Fruit fly (Drosophila melanogaster) whole organism, embryonic: ENCODE results near the gene park.

Experiments used
- Ada2b ChIP-seq: fragments of 200-800 bp; sonication (Bioruptor generic); IDR thresholded peaks from 2 replicates; pipeline ENCODE4 v1.3.6; 2022; ENCODE audit warnings: missing biosample characterization, missing genetic modification characterization
- Adf1 ChIP-seq: fragments of 200-800 bp; sonication (Bioruptor generic); IDR thresholded peaks from 2 replicates; pipeline ENCODE4 v1.3.6; 2022; ENCODE audit warnings: missing biosample characterization, missing genetic modification characterization
- CG10274 ChIP-seq: fragments of 200-800 bp; sonication (Bioruptor generic); optimal IDR thresholded peaks from 3 replicates; lab custom pipeline; 2017; ENCODE audit warnings: missing biosample characterization, mild to moderate bottlenecking, missing genetic modification characterization
- CG10462 ChIP-seq: fragments of 200-800 bp; sonication (Bioruptor generic); optimal IDR thresholded peaks from 2 replicates; lab custom pipeline; 2016; ENCODE audit warnings: missing biosample characterization, missing genetic modification characterization
- CG11504 ChIP-seq: fragments of 200-800 bp; sonication (Bioruptor generic); optimal IDR thresholded peaks from 3 replicates; lab custom pipeline; 2019; ENCODE audit warnings: missing biosample characterization, mild to moderate bottlenecking, missing genetic modification characterization, moderate library complexity
- CG12104 ChIP-seq: fragments of 200-800 bp; sonication (Bioruptor generic); optimal IDR thresholded peaks from 3 replicates; lab custom pipeline; 2016; ENCODE audit warnings: missing biosample characterization, missing genetic modification characterization
- CG12299 ChIP-seq: fragments of 200-800 bp; sonication (Bioruptor generic); optimal IDR thresholded peaks from 2 replicates; lab custom pipeline; 2018; ENCODE audit warnings: missing biosample characterization, mild to moderate bottlenecking, missing genetic modification characterization
- CG14710 ChIP-seq: fragments of 200-800 bp; sonication (Bioruptor generic); optimal IDR thresholded peaks from 3 replicates; lab custom pipeline; 2019; ENCODE audit warnings: missing biosample characterization, mild to moderate bottlenecking, missing genetic modification characterization, moderate library complexity
- CG15601 ChIP-seq: fragments of 200-800 bp; sonication (Bioruptor generic); optimal IDR thresholded peaks from 3 replicates; lab custom pipeline; 2019; ENCODE audit warnings: missing biosample characterization, mild to moderate bottlenecking, missing genetic modification characterization, moderate library complexity
- CG16779 ChIP-seq: fragments of 200-800 bp; sonication (Bioruptor generic); IDR thresholded peaks from 2 replicates; pipeline ENCODE4 v1.3.6; 2022; ENCODE audit warnings: missing biosample characterization, missing genetic modification characterization
- CG16815 ChIP-seq: fragments of 200-800 bp; sonication (Bioruptor generic); optimal IDR thresholded peaks from 3 replicates; lab custom pipeline; 2017; ENCODE audit warnings: missing biosample characterization, mild to moderate bottlenecking, missing genetic modification characterization
- CG30020 ChIP-seq: fragments of 200-800 bp; optimal IDR thresholded peaks from 2 replicates; lab custom pipeline; 2019; ENCODE audit warnings: missing biosample characterization, mild to moderate bottlenecking, missing genetic modification characterization, moderate library complexity
- CG31388 ChIP-seq: fragments of 200-800 bp; sonication (Bioruptor generic); optimal IDR thresholded peaks from 2 replicates; lab custom pipeline; 2016; ENCODE audit warnings: missing biosample characterization, missing genetic modification characterization
- CG3847 ChIP-seq: fragments of 200-800 bp; sonication (Bioruptor generic); IDR thresholded peaks from 2 replicates; pipeline ENCODE4 v1.3.6; 2022; ENCODE audit warnings: missing biosample characterization, missing genetic modification characterization
- CG4404 ChIP-seq: fragments of 200-800 bp; sonication (Bioruptor generic); IDR thresholded peaks from 2 replicates; pipeline ENCODE4 v1.3.6; 2022; ENCODE audit warnings: missing biosample characterization, missing genetic modification characterization
- CG6175 ChIP-seq: fragments of 200-800 bp; sonication (Bioruptor generic); IDR thresholded peaks from 3 replicates; pipeline ENCODE4 v1.3.6; 2022; ENCODE audit warnings: missing biosample characterization, missing genetic modification characterization
- CG6791 ChIP-seq: fragments of 200-800 bp; sonication (Bioruptor generic); IDR thresholded peaks from 3 replicates; pipeline ENCODE4 v1.3.6; 2022; ENCODE audit warnings: missing biosample characterization, missing genetic modification characterization; ENCODE audit not compliant: partially characterized antibody
- CG7271 ChIP-seq: fragments of 200-800 bp; sonication (Bioruptor generic); optimal IDR thresholded peaks from 2 replicates; lab custom pipeline; 2018; ENCODE audit warnings: missing biosample characterization, mild to moderate bottlenecking, missing genetic modification characterization, moderate library complexity
- CG8290 ChIP-seq, 3 experiments: fragments of 200-800 bp; sonication (Bioruptor generic); optimal IDR thresholded peaks; 2 replicates each; lab custom pipeline; 2016 to 2019; ENCODE audit warnings: missing biosample characterization in 3 of 3, missing genetic modification characterization in 3 of 3, mild to moderate bottlenecking in 2 of 3, moderate library complexity in 1 of 3
- CG8359 ChIP-seq: fragments of 200-800 bp; sonication (Bioruptor generic); optimal IDR thresholded peaks from 2 replicates; lab custom pipeline; 2017; ENCODE audit warnings: missing biosample characterization, mild to moderate bottlenecking, missing genetic modification characterization, borderline replicate concordance
- CG9817 ChIP-seq: fragments of 200-800 bp; sonication (Bioruptor generic); optimal IDR thresholded peaks from 2 replicates; lab custom pipeline; 2018; ENCODE audit warnings: missing biosample characterization, mild to moderate bottlenecking, missing genetic modification characterization, moderate library complexity
- CHES-1-like ChIP-seq: fragments of 200-800 bp; sonication (Bioruptor generic); optimal IDR thresholded peaks from 2 replicates; lab custom pipeline; 2016; ENCODE audit warnings: missing biosample characterization, missing genetic modification characterization
- Dek ChIP-seq: fragments of 200-800 bp; sonication (Bioruptor generic); optimal IDR thresholded peaks from 3 replicates; lab custom pipeline; 2019; ENCODE audit warnings: missing biosample characterization, mild to moderate bottlenecking, missing genetic modification characterization, moderate library complexity
- Doc3 ChIP-seq: fragments of 200-800 bp; sonication (Bioruptor generic); IDR thresholded peaks from 3 replicates; pipeline ENCODE4 v1.3.6; 2022; ENCODE audit warnings: missing biosample characterization, missing genetic modification characterization; ENCODE audit not compliant: partially characterized antibody
- E2f1 ChIP-seq: fragments of 200-800 bp; sonication (Bioruptor generic); IDR thresholded peaks from 2 replicates; pipeline ENCODE4 v1.3.6; 2022; ENCODE audit warnings: missing biosample characterization, missing genetic modification characterization
- Elba2 ChIP-seq: fragments of 200-800 bp; sonication (Bioruptor generic); optimal IDR thresholded peaks from 3 replicates; lab custom pipeline; 2016; ENCODE audit warnings: missing biosample characterization, missing genetic modification characterization
- HHEX ChIP-seq: fragments of 200-800 bp; sonication (Bioruptor generic); optimal IDR thresholded peaks from 3 replicates; lab custom pipeline; 2017; ENCODE audit warnings: missing biosample characterization, mild to moderate bottlenecking, missing genetic modification characterization, missing genetic modification reagents
- HLH4C ChIP-seq: fragments of 200-800 bp; sonication (Bioruptor generic); IDR thresholded peaks from 3 replicates; pipeline ENCODE4 v1.3.6; 2022; ENCODE audit warnings: missing biosample characterization, missing genetic modification characterization; ENCODE audit not compliant: partially characterized antibody
- Hsf ChIP-seq: fragments of 200-800 bp; sonication (Bioruptor generic); optimal IDR thresholded peaks from 3 replicates; lab custom pipeline; 2016; ENCODE audit warnings: missing biosample characterization, missing genetic modification characterization
- Jarid2 ChIP-seq: fragments of 200-800 bp; sonication (Bioruptor generic); optimal IDR thresholded peaks from 3 replicates; lab custom pipeline; 2017; ENCODE audit warnings: mild to moderate bottlenecking, missing biosample characterization, missing genetic modification reagents, missing genetic modification characterization
- Mad ChIP-seq: fragments of 200-800 bp; sonication (Bioruptor generic); optimal IDR thresholded peaks from 2 replicates; lab custom pipeline; 2016; ENCODE audit warnings: missing biosample characterization, missing genetic modification characterization
- Sry-δ ChIP-seq: fragments of 200-800 bp; sonication (Bioruptor generic); optimal IDR thresholded peaks from 2 replicates; lab custom pipeline; 2016; ENCODE audit warnings: missing biosample characterization, missing genetic modification characterization
- TFAM ChIP-seq: fragments of 200-800 bp; sonication (Bioruptor generic); optimal IDR thresholded peaks from 2 replicates; lab custom pipeline; 2017; ENCODE audit warnings: missing biosample characterization, missing genetic modification characterization, inconsistent platforms
- ac ChIP-seq: fragments of 200-800 bp; sonication (Bioruptor generic); optimal IDR thresholded peaks from 3 replicates; lab custom pipeline; 2017; ENCODE audit warnings: missing biosample characterization, mild to moderate bottlenecking, missing genetic modification characterization
- ase ChIP-seq: fragments of 200-800 bp; sonication (Bioruptor generic); IDR thresholded peaks from 3 replicates; pipeline ENCODE4 v1.3.6; 2022; ENCODE audit warnings: missing biosample characterization, missing genetic modification characterization
- fd102C ChIP-seq: fragments of 200-800 bp; sonication (Bioruptor generic); optimal IDR thresholded peaks from 2 replicates; lab custom pipeline; 2018; ENCODE audit warnings: missing biosample characterization, mild to moderate bottlenecking, missing genetic modification characterization, moderate library complexity
- ftz-f1 ChIP-seq: fragments of 200-800 bp; sonication (Bioruptor generic); optimal IDR thresholded peaks from 2 replicates; lab custom pipeline; 2016; ENCODE audit warnings: missing biosample characterization, missing genetic modification characterization
- h ChIP-seq: fragments of >200 bp; optimal IDR thresholded peaks from 2 replicates; lab custom pipeline; 2017
- jigr1 ChIP-seq: fragments of 200-800 bp; sonication (Bioruptor generic); IDR thresholded peaks from 3 replicates; pipeline ENCODE4 v1.3.6; 2022; ENCODE audit warnings: missing biosample characterization, missing genetic modification characterization
- ken ChIP-seq: fragments of 200-800 bp; sonication (Bioruptor generic); IDR thresholded peaks from 3 replicates; pipeline ENCODE4 v1.3.6; 2022; ENCODE audit warnings: missing biosample characterization, missing genetic modification characterization
- lola ChIP-seq, 3 experiments: fragments of >200 bp in 2 of 3; fragments of 200-800 bp in 1 of 3; sonication (Bioruptor generic) in 1 of 3; optimal IDR thresholded peaks; 2 replicates each; lab custom pipeline; 2017 to 2019; ENCODE audit warnings: missing biosample characterization in 3 of 3, missing genetic modification characterization in 3 of 3, mild to moderate bottlenecking in 1 of 3, moderate library complexity in 1 of 3
- mirr ChIP-seq: fragments of 200-800 bp; sonication (Bioruptor generic); optimal IDR thresholded peaks from 3 replicates; lab custom pipeline; 2018; ENCODE audit warnings: missing biosample characterization, mild to moderate bottlenecking, missing genetic modification characterization
- org-1 ChIP-seq: fragments of 200-800 bp; sonication (Bioruptor generic); optimal IDR thresholded peaks from 2 replicates; lab custom pipeline; 2017; ENCODE audit warnings: missing biosample characterization, missing genetic modification characterization
- peb ChIP-seq: fragments of 200-800 bp; sonication (Bioruptor generic); IDR thresholded peaks from 2 replicates; pipeline ENCODE4 v1.3.6; 2022; ENCODE audit warnings: missing biosample characterization, missing genetic modification characterization
- prd ChIP-seq, 3 experiments: fragments of >200 bp in 2 of 3; fragments of 200-800 bp in 1 of 3; sonication (Bioruptor generic) in 1 of 3; optimal IDR thresholded peaks in 2 of 3; IDR thresholded peaks in 1 of 3; 2 replicates in 2 of 3; 3 replicates in 1 of 3; pipeline versions ENCODE4 v1.3.6 to Lab custom; 2017 to 2022; ENCODE audit warnings: missing biosample characterization in 1 of 3, missing genetic modification characterization in 1 of 3
- schlank ChIP-seq: fragments of 200-800 bp; sonication (Bioruptor generic); optimal IDR thresholded peaks from 2 replicates; lab custom pipeline; 2018; ENCODE audit warnings: missing biosample characterization, mild to moderate bottlenecking, missing genetic modification characterization
- sd ChIP-seq: fragments of 200-800 bp; sonication (Bioruptor generic); optimal IDR thresholded peaks from 3 replicates; lab custom pipeline; 2018; ENCODE audit warnings: missing biosample characterization, mild to moderate bottlenecking, missing genetic modification characterization, moderate library complexity
- sob ChIP-seq: fragments of 200-800 bp; sonication (Bioruptor generic); IDR thresholded peaks from 2 replicates; pipeline ENCODE4 v1.3.6; 2022; ENCODE audit warnings: missing biosample characterization, missing genetic modification characterization
- stwl ChIP-seq: fragments of 200-800 bp; sonication (Bioruptor generic); optimal IDR thresholded peaks from 3 replicates; lab custom pipeline; 2018; ENCODE audit warnings: missing biosample characterization, mild to moderate bottlenecking, missing genetic modification characterization, moderate library complexity
- vfl ChIP-seq: fragments of 200-800 bp; sonication (Bioruptor generic); optimal IDR thresholded peaks from 2 replicates; lab custom pipeline; 2016; ENCODE audit warnings: missing biosample characterization, missing genetic modification characterization

The park gene

dm6 chr3L:21216697-21217291 is 20.1 kb upstream of the park start, which contains the start of the genes Trmt112 and Ilk (continued):
- TF ChIP-seq ase (GFP tag; lab: Robert Waterston, UW) (no peak), lola (GFP tag; optimal IDR thresholded peaks at IDR 0.05; lab: Kevin White, UChicago) (no peak), Jarid2 (GFP tag; lab: Kevin White, UChicago) (no peak), ftz-f1 (GFP tag; lab: Kevin White, UChicago) (no peak), CG12104 (no peak), Elba2 (GFP tag; lab: Kevin White, UChicago) (peak; percentile 55), vfl (GFP tag; lab: Kevin White, UChicago) (no peak), mirr (GFP tag; lab: Kevin White, UChicago) (peak; percentile 10), CG8290 (GFP tag; optimal IDR thresholded peaks at IDR 0.05; lab: Kevin White, UChicago) (no peak), CG8290 (tag; optimal IDR thresholded peaks at IDR 0.05; lab: Kevin White, UChicago) (no peak), sob (GFP tag; lab: Robert Waterston, UW) (peak; percentile 35; the same call in 1 of the 2 replicates), CG11504 (tag; lab: Kevin White, UChicago) (no peak), CG12299 (no peak), Doc3 (GFP tag; lab: Robert Waterston, UW) (peak; percentile 61; the same call in 1 of the 3 replicates), CG10274 (no peak), jigr1 (GFP tag; lab: Robert Waterston, UW) (no peak), schlank (tag; lab: Kevin White, UChicago) (no peak), CG10462 (no peak), fd102C (GFP tag; lab: Kevin White, UChicago) (no peak), stwl (peak; percentile 90), Sry-δ (GFP tag; lab: Kevin White, UChicago) (peak; percentile 75), ken (GFP tag; lab: Robert Waterston, UW) (no peak), Mad (GFP tag; lab: Kevin White, UChicago) (no peak), E2f1 (GFP tag; lab: Robert Waterston, UW) (no peak), CG16815 (no peak), Hsf (GFP tag; lab: Kevin White, UChicago) (no peak), CG3847 (GFP tag; lab: Robert Waterston, UW) (peak; percentile 81), CG7271 (tag; lab: Kevin White, UChicago) (no peak), Ada2b (GFP tag; lab: Robert Waterston, UW) (no peak), CG9817 (tag; lab: Kevin White, UChicago) (no peak), Adf1 (GFP tag; lab: Robert Waterston, UW) (no peak), CG16779 (GFP tag; lab: Robert Waterston, UW) (no peak), HLH4C (GFP tag; lab: Robert Waterston, UW) (peak; percentile 84), peb (GFP tag; lab: Robert Waterston, UW) (no peak), CG4404 (no peak), CG31388 (GFP tag; lab: Kevin White, UChicago) (no peak), ac (GFP tag; lab: Kevin White, UChicago) (no peak), CG14710 (tag; lab: Kevin White, UChicago) (peak; percentile 51), org-1 (GFP tag; lab: Kevin White, UChicago) (no peak), HHEX (GFP tag; lab: Kevin White, UChicago) (no peak), CG30020 (tag; lab: Kevin White, UChicago) (no peak), h (no peak), CG6175 (GFP tag; lab: Robert Waterston, UW) (no peak), CG6791 (GFP tag; lab: Robert Waterston, UW) (peak; percentile 83), CG8359 (GFP tag; lab: Kevin White, UChicago) (no peak), prd (optimal IDR thresholded peaks at IDR 0.05; lab: Kevin White, UChicago) (no peak), prd (GFP tag; IDR thresholded peaks at IDR 0.05; lab: Robert Waterston, UW) (no peak), CHES-1-like (GFP tag; lab: Kevin White, UChicago) (peak; percentile 83), CG15601 (tag; lab: Kevin White, UChicago) (no peak), Dek (tag; lab: Kevin White, UChicago) (no peak), sd (peak; percentile 77), TFAM (no peak)
